Worm (Caenorhabditis elegans) whole organism, dauer: ENCODE data around the gene abhd-3.2.

Source experiments
- unc-62 ChIP-seq: sonication (generic microtip); optimal IDR thresholded peaks from 2 replicates; lab custom pipeline; 2017; ENCODE audit warnings: missing biosample characterization, missing genetic modification reagents, missing genetic modification characterization

abhd-3.2 gene

DNA sequence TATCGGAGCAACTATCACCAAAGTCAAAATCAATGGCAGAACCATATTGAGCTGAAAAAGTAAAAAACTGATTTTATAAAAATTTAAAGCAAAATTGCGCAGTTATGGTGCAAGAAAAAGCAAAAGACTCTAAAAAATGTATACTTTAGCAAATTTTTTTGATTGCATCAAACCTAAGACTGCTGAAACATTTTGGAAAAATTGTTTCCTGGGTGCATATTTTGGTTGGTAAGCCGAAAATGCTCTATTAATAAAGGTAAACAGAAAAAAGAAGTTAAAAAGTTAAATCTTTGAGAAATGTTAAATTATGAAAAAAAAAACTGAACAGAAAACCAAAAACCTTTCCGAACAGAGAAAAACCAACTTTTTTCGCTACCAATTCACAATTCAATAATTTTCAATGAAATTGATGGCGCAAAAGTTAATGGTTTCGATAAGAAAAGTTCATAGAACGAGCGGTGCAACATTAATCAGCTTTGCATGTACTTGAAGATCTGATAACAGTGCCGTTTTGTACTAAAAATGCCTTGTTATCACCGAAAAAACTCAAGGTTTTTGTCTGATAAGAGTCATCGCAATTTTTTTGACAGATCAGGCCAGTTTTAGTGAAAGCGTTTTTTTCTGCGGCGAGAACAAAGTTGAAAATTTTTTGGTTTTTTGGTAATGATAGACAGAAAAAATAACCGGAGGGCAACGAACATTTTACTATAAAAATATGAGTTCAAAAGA, at the start of gene abhd-3.2:
abhd-3.2 (minus strand) TSS at position 51 of the 729 bp plus-strand sequence.
- no peak for TF ChIP-seq unc-62 (GFP tag; lab: Kevin White, UChicago)

DNA sequence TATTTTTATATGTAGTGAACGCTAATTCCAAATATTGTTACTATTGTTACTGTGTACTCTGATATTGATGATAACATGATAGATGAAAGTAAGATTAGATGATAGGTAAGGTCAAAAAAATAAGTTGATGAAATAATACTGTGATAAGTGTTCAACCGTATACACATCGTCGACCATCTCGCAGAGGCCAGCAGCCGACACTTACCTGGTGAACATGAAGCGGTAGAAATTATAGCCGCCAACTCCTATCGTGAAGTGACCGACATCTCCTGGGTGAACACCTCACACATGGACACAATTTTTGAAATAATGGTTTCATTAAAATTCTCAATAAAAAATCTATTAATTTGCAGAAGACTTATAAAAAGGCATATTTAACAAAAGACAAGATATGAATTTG, 49.6 kb upstream of the abhd-3.2 start:
- no peak for TF ChIP-seq unc-62 (GFP tag; lab: Kevin White, UChicago)

ce11 chrX:1026722-1027121, 48.9 kb upstream of the abhd-3.2 start:
- no peak for TF ChIP-seq unc-62 (GFP tag; lab: Kevin White, UChicago)

DNA sequence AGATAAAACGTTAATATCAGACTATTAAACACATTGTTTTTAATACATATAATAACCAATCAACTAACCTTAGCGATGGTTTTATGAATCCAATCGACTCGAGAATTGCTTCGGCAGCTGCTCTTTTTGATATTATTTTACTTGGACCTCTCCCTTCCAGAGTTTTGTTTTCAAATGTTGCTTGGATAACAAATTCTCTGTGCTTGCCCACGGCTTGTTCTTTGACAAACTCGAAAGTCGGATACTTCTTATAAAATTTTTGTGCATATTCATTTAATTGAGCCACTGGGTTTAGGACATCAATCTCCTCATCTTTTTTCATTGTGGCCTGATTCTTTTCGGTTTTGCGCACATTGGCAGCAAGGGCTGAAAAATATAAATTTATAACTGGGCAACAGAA, 47.2 kb upstream of the abhd-3.2 start, which contains the start of gene F55A4.3:
F55A4.3 (minus strand) TSS at position 101 of the 400 bp plus-strand sequence.
- no peak for TF ChIP-seq unc-62 (GFP tag; lab: Kevin White, UChicago)

ce11 chrX:1021835-1022311, 44.1 kb upstream of the abhd-3.2 start:
- no peak for TF ChIP-seq unc-62 (GFP tag; lab: Kevin White, UChicago)

- no peak for TF ChIP-seq unc-62 (GFP tag; lab: Kevin White, UChicago)
These were observed 40.8 kb upstream of the abhd-3.2 start for ce11 chrX:1018586-1018985.

DNA sequence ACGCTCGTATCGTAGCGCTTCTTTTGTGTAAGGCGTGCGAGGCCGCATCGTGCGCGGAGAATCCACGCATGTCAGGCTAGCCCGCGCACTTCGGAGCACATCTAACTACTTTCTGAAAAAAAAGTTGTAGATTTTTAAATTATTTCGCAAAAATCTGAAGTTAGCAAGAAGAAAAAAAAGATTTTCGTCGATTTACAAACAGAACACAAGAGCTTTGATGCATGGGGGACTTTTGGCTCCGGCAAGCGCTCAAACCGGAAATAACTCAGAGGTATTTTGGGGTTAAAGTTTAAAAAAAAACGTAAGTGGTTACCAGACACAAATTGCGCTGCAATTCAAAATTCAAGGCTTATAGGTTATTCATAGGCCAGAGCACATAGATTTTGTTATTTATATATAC, 39.6 kb upstream of the abhd-3.2 start, which contains the start of the genes F55A4.13 and nlf-1:
F55A4.13 (minus strand) TSS at position 101 of the 400 bp plus-strand sequence.
nlf-1 (minus strand) TSS at position 112 of the 400 bp plus-strand sequence.
- no peak for TF ChIP-seq unc-62 (GFP tag; lab: Kevin White, UChicago)

DNA sequence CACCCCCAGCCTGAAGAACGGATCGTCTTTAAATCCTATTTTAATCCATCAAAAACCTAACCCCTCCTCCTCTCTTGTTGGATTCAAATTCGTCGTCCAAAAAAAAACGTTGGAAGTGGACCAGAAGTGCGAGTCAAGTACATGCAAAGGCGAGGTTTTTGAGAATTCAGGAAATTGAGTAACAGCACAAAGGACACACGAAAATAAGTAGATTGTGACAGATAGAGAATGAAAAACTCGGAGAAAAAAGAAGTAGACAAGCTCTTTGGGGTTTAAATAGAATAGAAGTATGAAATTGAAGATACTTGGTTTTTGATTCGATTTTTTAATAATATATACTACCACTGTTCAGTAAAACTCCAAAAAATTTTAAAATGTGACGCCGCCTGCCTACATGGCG, 36.9 kb upstream of the abhd-3.2 start:
- TF ChIP-seq unc-62 (GFP tag; lab: Kevin White, UChicago): no peak

- TF ChIP-seq unc-62 (GFP tag; lab: Kevin White, UChicago): no peak
These were observed 34.6 kb upstream of the abhd-3.2 start for ce11 chrX:1012385-1012866.

ce11 chrX:1010627-1011452, 33.0 kb upstream of the abhd-3.2 start:
- TF ChIP-seq unc-62 (GFP tag; lab: Kevin White, UChicago): no peak

- TF ChIP-seq unc-62 (GFP tag; lab: Kevin White, UChicago): no peak
These were observed 31.7 kb upstream of the abhd-3.2 start for ce11 chrX:1009512-1009911.

ce11 chrX:1005026-1005425, 27.2 kb upstream of the abhd-3.2 start:
- TF ChIP-seq unc-62 (GFP tag; lab: Kevin White, UChicago): no peak

- no peak for TF ChIP-seq unc-62 (GFP tag; lab: Kevin White, UChicago)
These were observed 26.2 kb upstream of the abhd-3.2 start, which contains the start of gene cutl-21 for ce11 chrX:1004037-1004436. TSS of gene cutl-21 (plus strand) at chrX:1004337.

DNA sequence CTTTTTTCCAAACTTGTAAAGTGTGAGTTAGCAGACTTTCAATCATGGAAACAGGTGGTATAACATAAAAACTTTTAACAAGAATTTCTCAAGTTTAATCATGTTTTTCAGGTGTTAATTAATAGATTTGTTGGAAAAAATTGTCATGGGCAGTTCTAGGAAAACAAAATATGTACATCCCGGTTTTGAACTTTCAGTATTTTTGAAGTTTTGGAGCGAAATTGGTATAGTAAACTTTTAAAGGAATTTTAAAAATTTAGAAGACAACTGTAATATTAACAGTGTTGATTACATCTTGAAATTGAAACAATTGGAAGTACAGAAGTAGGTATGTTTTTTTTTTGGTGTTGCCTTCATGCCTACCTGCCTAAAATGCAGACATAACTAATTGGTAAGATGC, 16.9 kb upstream of the abhd-3.2 start:
- no peak for TF ChIP-seq unc-62 (GFP tag; lab: Kevin White, UChicago)

- TF ChIP-seq unc-62 (GFP tag; lab: Kevin White, UChicago): no peak
These were observed 15.0 kb upstream of the abhd-3.2 start for ce11 chrX:992650-993403.
